Fruit fly (Drosophila melanogaster): ENCODE results near the gene Mettl14.
A peak's percentile ranks its signal among the peaks of the same experiment; 100 is the strongest.

The Mettl14 gene

dm6 chr2L:8302766-8303479, 5.3 kb upstream of the Mettl14 start, which contains the start of the genes wol and Scgalpha (continued):
- TF ChIP-seq ewg (GFP tag; optimal IDR thresholded peaks at IDR 0.05) (peak; percentile 74), zf30C (GFP tag; optimal IDR thresholded peaks at IDR 0.05) (no peak), al (GFP tag; IDR thresholded peaks at IDR 0.05) (no peak), CG14860 (GFP tag; IDR thresholded peaks at IDR 0.05; ENCODE audit: partially characterized antibody) (0 out of 3 replicates have a peak, but pooled peaks have one; percentile 41), MBD-R2 (GFP tag; IDR thresholded peaks at IDR 0.05) (peak; percentile 77), CG17328 (GFP tag; IDR thresholded peaks at IDR 0.05) (no peak), Hr39 (optimal IDR thresholded peaks at IDR 0.05) (no peak), p53 (GFP tag; optimal IDR thresholded peaks at IDR 0.05) (no peak), Nf-YC (tag; optimal IDR thresholded peaks at IDR 0.05) (peak; percentile 12), CG2129 (GFP tag; IDR thresholded peaks at IDR 0.05; ENCODE audit: partially characterized antibody) (0 out of 2 replicates have a peak, but pooled peaks have one; percentile 24), crc (GFP tag; optimal IDR thresholded peaks at IDR 0.05) (no peak), CG10267 (tag; optimal IDR thresholded peaks at IDR 0.05) (no peak), YL-1 (GFP tag; optimal IDR thresholded peaks at IDR 0.05) (peak; percentile 41), CG8089 (GFP tag; optimal IDR thresholded peaks at IDR 0.05) (no peak), CG34422 (GFP tag; IDR thresholded peaks at IDR 0.05) (no peak; the same call in 2 of the 3 replicates), gce (GFP tag; IDR thresholded peaks at IDR 0.05) (no peak), ttk (GFP tag; IDR thresholded peaks at IDR 0.05) (no peak), CG18476 (GFP tag; optimal IDR thresholded peaks at IDR 0.05) (no peak), nmo (GFP tag; optimal IDR thresholded peaks at IDR 0.05) (peak; percentile 34), Neu2 (GFP tag; optimal IDR thresholded peaks at IDR 0.05; ENCODE audit: borderline replicate concordance) (no peak), vfl (GFP tag; optimal IDR thresholded peaks at IDR 0.05) (no peak), Kr (GFP tag; optimal IDR thresholded peaks at IDR 0.05) (no peak), CG7372 (GFP tag; IDR thresholded peaks at IDR 0.05) (no peak), CG18764 (GFP tag; optimal IDR thresholded peaks at IDR 0.05) (no peak), Xbp1 (GFP tag; optimal IDR thresholded peaks at IDR 0.05) (peak; percentile 3), Sry-δ (GFP tag; optimal IDR thresholded peaks at IDR 0.05) (peak; percentile 81), TFAM (GFP tag; optimal IDR thresholded peaks at IDR 0.05) (no peak), klu (GFP tag; IDR thresholded peaks at IDR 0.05) (no peak), Blimp-1 (GFP tag; optimal IDR thresholded peaks at IDR 0.05) (no peak), dm (GFP tag; optimal IDR thresholded peaks at IDR 0.05) (no peak), unpg (GFP tag; optimal IDR thresholded peaks at IDR 0.05) (no peak), CG4707 (GFP tag; optimal IDR thresholded peaks at IDR 0.05) (no peak), H15 (GFP tag; IDR thresholded peaks at IDR 0.05) (no peak), CG3163 (GFP tag; optimal IDR thresholded peaks at IDR 0.05) (no peak), tx (GFP tag; optimal IDR thresholded peaks at IDR 0.05) (no peak), Rfx (GFP tag; IDR thresholded peaks at IDR 0.05) (peak; percentile 33), CG30403 (GFP tag; optimal IDR thresholded peaks at IDR 0.05) (no peak), NC2α (GFP tag; optimal IDR thresholded peaks at IDR 0.05) (no peak)

dm6 chr2L:8304635-8305034, 3.6 kb upstream of the Mettl14 start:
- TF ChIP-seq insv (GFP tag; optimal IDR thresholded peaks at IDR 0.05) (peak in 1 of 2 experiments; percentile 90), sens (GFP tag) (peak; percentile 32), Elba2 (GFP tag; optimal IDR thresholded peaks at IDR 0.05) (peak; percentile 96), HLH3B (GFP tag; IDR thresholded peaks at IDR 0.05) (0 out of 2 replicates have a peak, but pooled peaks have one; percentile 16), fu2 (GFP tag; optimal IDR thresholded peaks at IDR 0.05) (no peak), HmgZ (tag; optimal IDR thresholded peaks at IDR 0.05) (no peak)
